Worm (Caenorhabditis elegans): ENCODE data around the gene C50B8.4.

DNA sequence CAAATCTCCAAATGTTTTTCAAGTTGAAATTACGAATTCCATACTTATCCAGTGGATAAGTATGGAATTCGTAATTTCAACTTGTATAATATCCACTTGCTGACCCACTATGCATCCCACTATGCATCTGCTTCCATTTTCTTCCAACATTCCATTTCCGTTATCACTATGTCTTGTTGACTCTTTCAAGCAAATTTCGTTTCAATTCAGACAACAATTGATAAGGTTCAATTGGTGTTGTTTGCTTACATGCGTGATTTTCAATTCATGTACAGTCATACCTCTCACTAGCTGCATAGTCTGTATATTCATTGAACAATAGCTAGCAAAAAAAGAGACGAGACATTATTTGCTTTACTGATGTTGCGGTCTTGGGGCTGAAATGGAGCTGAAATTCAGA is 5.0 kb downstream of the C50B8.4 start:
- TF ChIP-seq W03F9.2 (tag; optimal IDR thresholded peaks at IDR 0.05) (no peak), him-1 (tag; optimal IDR thresholded peaks at IDR 0.05) (no peak), dao-5 (tag; optimal IDR thresholded peaks at IDR 0.05) (no peak)
